Worm (Caenorhabditis elegans) whole organism, mixed stage, embryonic: ENCODE results near the gene Y69E1A.4.
"Not testable (repeated sequence)": the region's sequence is repeated elsewhere in the genome, so short reads cannot be mapped to it uniquely, and the experiment has no call there.

ENCODE experiments used
- bed-3 ChIP-seq: fragments of 200-800 bp; sonication (Bioruptor generic); optimal IDR thresholded peaks from 3 replicates; lab custom pipeline; 2018; ENCODE audit warnings: mild to moderate bottlenecking, missing genetic modification characterization, moderate library complexity, missing compliant biosample characterization
- blmp-1 ChIP-seq: fragments of 150-350 bp; optimal IDR thresholded peaks from 2 replicates; lab custom pipeline; 2014; ENCODE audit warnings: missing biosample characterization, missing genetic modification characterization
- ceh-39 ChIP-seq: fragments of 150-350 bp; optimal IDR thresholded peaks from 2 replicates; lab custom pipeline; 2014; ENCODE audit warnings: missing biosample characterization, missing genetic modification characterization
- ceh-43 ChIP-seq: fragments of 200-800 bp; sonication (Bioruptor generic); optimal IDR thresholded peaks from 2 replicates; lab custom pipeline; 2018; ENCODE audit warnings: mild to moderate bottlenecking, missing genetic modification characterization, moderate library complexity, missing compliant biosample characterization
- ceh-83 ChIP-seq: fragments of 200-800 bp; sonication (Bioruptor generic); optimal IDR thresholded peaks from 2 replicates; lab custom pipeline; 2018; ENCODE audit warnings: mild to moderate bottlenecking, missing genetic modification characterization, missing compliant biosample characterization
- ces-1 ChIP-seq: fragments of 150-350 bp; optimal IDR thresholded peaks from 2 replicates; lab custom pipeline; 2014; ENCODE audit warnings: missing biosample characterization, missing genetic modification reagents, missing genetic modification characterization
- cnd-1 ChIP-seq: fragments of 200-800 bp; sonication (Bioruptor generic); optimal IDR thresholded peaks from 2 replicates; lab custom pipeline; 2018; ENCODE audit warnings: mild to moderate bottlenecking, missing genetic modification characterization, missing compliant biosample characterization
- drap-1 ChIP-seq: fragments of 200-800 bp; sonication (Bioruptor generic); optimal IDR thresholded peaks from 3 replicates; lab custom pipeline; 2018; ENCODE audit warnings: mild to moderate bottlenecking, missing genetic modification characterization, missing compliant biosample characterization
- elt-3 ChIP-seq: fragments of 150-350 bp; optimal IDR thresholded peaks from 2 replicates; lab custom pipeline; 2014; ENCODE audit warnings: missing biosample characterization, missing genetic modification characterization
- flh-1 ChIP-seq: fragments of 200-800 bp; sonication (Bioruptor generic); optimal IDR thresholded peaks from 2 replicates; lab custom pipeline; 2018; ENCODE audit warnings: mild to moderate bottlenecking, missing genetic modification characterization, moderate library complexity, missing compliant biosample characterization
- ham-2 ChIP-seq: fragments of 200-800 bp; sonication (Bioruptor generic); optimal IDR thresholded peaks from 2 replicates; lab custom pipeline; 2018; ENCODE audit warnings: mild to moderate bottlenecking, missing genetic modification characterization, missing compliant biosample characterization
- hlh-1 ChIP-seq: fragments of 150-350 bp; optimal IDR thresholded peaks from 2 replicates; lab custom pipeline; 2014; ENCODE audit warnings: missing biosample characterization, missing genetic modification reagents, missing genetic modification characterization
- lin-13 ChIP-seq: fragments of 150-350 bp; optimal IDR thresholded peaks from 2 replicates; lab custom pipeline; 2014; ENCODE audit warnings: missing biosample characterization, missing genetic modification characterization
- lin-32 ChIP-seq: fragments of 200-800 bp; sonication (Bioruptor generic); optimal IDR thresholded peaks from 2 replicates; lab custom pipeline; 2018; ENCODE audit warnings: mild to moderate bottlenecking, missing genetic modification characterization, missing compliant biosample characterization
- lsy-2 ChIP-seq: fragments of 150-350 bp; optimal IDR thresholded peaks from 2 replicates; lab custom pipeline; 2014; ENCODE audit warnings: missing biosample characterization, missing genetic modification characterization
- mab-5 ChIP-seq: fragments of 150-350 bp; optimal IDR thresholded peaks from 2 replicates; lab custom pipeline; 2014; ENCODE audit warnings: missing biosample characterization, missing genetic modification characterization
- mls-2 ChIP-seq: sonication (generic microtip); optimal IDR thresholded peaks from 2 replicates; lab custom pipeline; 2016; ENCODE audit warnings: mild to moderate bottlenecking, missing genetic modification characterization, moderate library complexity, missing compliant biosample characterization
- nhr-12 ChIP-seq: fragments of 150-350 bp; optimal IDR thresholded peaks from 2 replicates; lab custom pipeline; 2014; ENCODE audit warnings: missing biosample characterization, missing genetic modification characterization
- nhr-2 ChIP-seq: fragments of 150-350 bp; optimal IDR thresholded peaks from 2 replicates; lab custom pipeline; 2014; ENCODE audit warnings: missing biosample characterization, missing genetic modification characterization
- nhr-237 ChIP-seq: fragments of 150-350 bp; optimal IDR thresholded peaks from 2 replicates; lab custom pipeline; 2014; ENCODE audit warnings: missing biosample characterization, missing genetic modification characterization
- nhr-76 ChIP-seq: sonication (generic microtip); optimal IDR thresholded peaks from 2 replicates; lab custom pipeline; 2017; ENCODE audit warnings: missing biosample characterization, missing genetic modification characterization
- pha-4 ChIP-seq: fragments of 150-350 bp; optimal IDR thresholded peaks from 2 replicates; lab custom pipeline; 2018; ENCODE audit warnings: missing biosample characterization, missing genetic modification reagents, missing genetic modification characterization
- snpc-4 ChIP-seq: fragments of 150-350 bp; optimal IDR thresholded peaks from 2 replicates; lab custom pipeline; 2014; ENCODE audit warnings: missing biosample characterization, missing genetic modification characterization
- sptf-1 ChIP-seq: sonication (generic microtip); optimal IDR thresholded peaks from 2 replicates; lab custom pipeline; 2017; ENCODE audit warnings: mild to moderate bottlenecking, missing genetic modification characterization, moderate library complexity, missing compliant biosample characterization
- tbx-8 ChIP-seq: fragments of 200-800 bp; sonication (Bioruptor generic); optimal IDR thresholded peaks from 2 replicates; lab custom pipeline; 2018; ENCODE audit warnings: mild to moderate bottlenecking, missing genetic modification characterization, moderate library complexity, missing compliant biosample characterization
- unc-120 ChIP-seq: sonication (generic microtip); optimal IDR thresholded peaks from 2 replicates; lab custom pipeline; 2017; ENCODE audit warnings: missing genetic modification characterization, missing compliant biosample characterization; ENCODE audit not compliant: poor library complexity, severe bottlenecking
- unc-39 ChIP-seq: fragments of 150-350 bp; optimal IDR thresholded peaks from 2 replicates; lab custom pipeline; 2014; ENCODE audit warnings: missing biosample characterization, missing genetic modification characterization
- zip-8 ChIP-seq: fragments of 150-350 bp; optimal IDR thresholded peaks from 2 replicates; lab custom pipeline; 2014; ENCODE audit warnings: missing biosample characterization, missing genetic modification characterization
- ztf-11 ChIP-seq: fragments of 150-350 bp; optimal IDR thresholded peaks from 2 replicates; lab custom pipeline; 2014; ENCODE audit warnings: missing biosample characterization, missing genetic modification characterization

The Y69E1A.4 gene

DNA sequence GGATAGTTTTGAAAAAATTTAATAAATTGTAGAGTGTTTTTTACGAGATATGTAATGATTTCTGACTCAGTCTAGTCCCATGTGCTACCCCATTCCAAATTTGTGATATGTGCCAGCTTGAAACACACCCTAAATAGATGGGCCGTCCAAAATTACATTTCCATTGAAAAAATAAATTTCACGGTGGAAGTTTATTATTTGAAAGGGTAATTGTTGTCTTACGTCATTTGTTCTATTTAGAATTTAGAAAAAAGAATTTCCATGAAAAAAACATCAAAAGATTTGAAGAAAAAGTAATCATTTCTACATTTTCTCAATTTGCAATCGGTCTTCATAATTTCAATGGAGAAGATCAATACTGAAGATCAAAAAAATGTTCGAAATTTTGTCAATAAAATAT is at the start of gene Y69E1A.4:
Y69E1A.4 (plus strand) TSS at position 301 of the 400 bp plus-strand sequence.
- not testable (repeated sequence) for TF ChIP-seq mls-2; blmp-1; pha-4 (tag; lab: Kevin White, UChicago)

DNA sequence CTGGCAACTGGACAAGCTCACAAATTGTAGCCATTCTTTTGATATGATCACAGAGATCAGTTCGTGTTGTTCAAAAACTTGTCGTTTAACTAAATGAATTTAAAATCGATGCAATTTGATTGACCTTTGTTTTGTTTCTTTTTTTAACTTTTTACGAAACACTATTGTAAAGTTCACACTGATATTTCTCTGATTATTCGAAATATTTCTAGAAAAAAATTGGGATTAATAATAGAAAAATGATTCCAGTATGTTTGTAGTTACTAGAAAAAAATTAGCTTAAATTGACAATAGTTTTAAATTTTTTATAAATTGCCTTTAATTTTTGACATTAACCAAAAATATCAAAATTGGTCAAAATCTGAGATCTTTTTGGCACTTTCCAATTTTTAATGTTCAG is 45.8 kb upstream of the Y69E1A.4 start, which contains the start of gene ZK596.2:
ZK596.2 (minus strand) TSS at position 101 of the 400 bp plus-strand sequence.
- no peak for TF ChIP-seq lsy-2 (tag; lab: Kevin White, UChicago)
- no peak for TF ChIP-seq ceh-43 (GFP tag; lab: Kevin White, UChicago)
- TF ChIP-seq nhr-12 (tag; lab: Kevin White, UChicago), result no peak
- no peak for TF ChIP-seq bed-3 (GFP tag; lab: Kevin White, UChicago)
- TF ChIP-seq sptf-1 (tag; lab: Kevin White, UChicago), result no peak

DNA sequence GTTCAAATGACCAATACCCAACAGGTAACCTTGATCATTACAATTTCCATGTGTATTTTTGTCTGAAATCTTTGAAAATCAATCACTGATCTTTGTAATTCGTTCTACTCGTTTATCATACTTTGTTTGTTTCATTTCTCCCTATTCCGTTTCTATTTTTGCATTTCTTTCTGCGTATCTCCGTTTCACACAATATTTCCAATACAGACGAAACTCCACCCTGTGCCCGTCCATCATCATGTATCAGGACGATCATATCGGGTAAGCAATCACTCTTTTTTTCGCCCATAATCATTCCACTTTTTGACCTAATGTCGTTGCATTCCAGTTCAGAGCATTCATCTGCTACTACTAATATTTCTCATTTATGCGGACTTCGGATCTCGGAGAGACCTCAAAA is 45.3 kb upstream of the Y69E1A.4 start, which contains the start of gene pyk-2:
pyk-2 (plus strand) TSS at position 206 of the 400 bp plus-strand sequence.
- TF ChIP-seq nhr-237 (tag; lab: Kevin White, UChicago) (no peak), sptf-1 (tag; lab: Kevin White, UChicago) (no peak), elt-3 (tag; lab: Kevin White, UChicago) (no peak), mab-5 (no peak), snpc-4 (tag; lab: Kevin White, UChicago) (no peak), ztf-11 (no peak), mls-2 (no peak), ham-2 (GFP tag; lab: Kevin White, UChicago) (no peak), ces-1 (GFP tag; lab: Kevin White, UChicago) (no peak), unc-120 (tag; lab: Kevin White, UChicago) (no peak), flh-1 (GFP tag; lab: Kevin White, UChicago) (no peak), lsy-2 (tag; lab: Kevin White, UChicago) (no peak), lin-13 (tag; lab: Kevin White, UChicago) (no peak), nhr-2 (tag; lab: Kevin White, UChicago) (no peak)
- TF ChIP-seq, all 35 proteins: peak for 0

ce11 chrIV:10913081-10913480 is 42.0 kb upstream of the Y69E1A.4 start, which contains the start of gene ZK593.2:
ZK593.2 (plus strand) TSS chrIV:10913381.
- no peak for TF ChIP-seq lsy-2 (tag; lab: Kevin White, UChicago)
- no peak for TF ChIP-seq nhr-76 (tag; lab: Kevin White, UChicago)
- no peak for TF ChIP-seq drap-1 (GFP tag; lab: Kevin White, UChicago)
- TF ChIP-seq ceh-39 (tag; lab: Kevin White, UChicago), result no peak
- TF ChIP-seq unc-39, result no peak
- TF ChIP-seq tbx-8 (GFP tag; lab: Kevin White, UChicago), result no peak
- TF ChIP-seq blmp-1, result no peak
- no peak for TF ChIP-seq nhr-237 (tag; lab: Kevin White, UChicago)
- no peak for TF ChIP-seq cnd-1

ce11 chrIV:10915388-10915787 is 39.7 kb upstream of the Y69E1A.4 start, which contains the start of gene ZK593.3:
ZK593.3 (plus strand) TSS chrIV:10915688.
- TF ChIP-seq ceh-39 (tag; lab: Kevin White, UChicago) (no peak), nhr-2 (tag; lab: Kevin White, UChicago) (no peak), lsy-2 (tag; lab: Kevin White, UChicago) (no peak), unc-120 (tag; lab: Kevin White, UChicago) (no peak), blmp-1 (no peak), ham-2 (GFP tag; lab: Kevin White, UChicago) (no peak), ceh-83 (GFP tag; lab: Kevin White, UChicago) (no peak), lin-13 (tag; lab: Kevin White, UChicago) (no peak), sptf-1 (tag; lab: Kevin White, UChicago) (no peak), flh-1 (GFP tag; lab: Kevin White, UChicago) (no peak), ceh-43 (GFP tag; lab: Kevin White, UChicago) (no peak), lin-32 (no peak), unc-39 (no peak), hlh-1 (tag; lab: Kevin White, UChicago) (no peak), nhr-237 (tag; lab: Kevin White, UChicago) (no peak), zip-8 (tag; lab: Kevin White, UChicago) (no peak), drap-1 (GFP tag; lab: Kevin White, UChicago) (no peak)

DNA sequence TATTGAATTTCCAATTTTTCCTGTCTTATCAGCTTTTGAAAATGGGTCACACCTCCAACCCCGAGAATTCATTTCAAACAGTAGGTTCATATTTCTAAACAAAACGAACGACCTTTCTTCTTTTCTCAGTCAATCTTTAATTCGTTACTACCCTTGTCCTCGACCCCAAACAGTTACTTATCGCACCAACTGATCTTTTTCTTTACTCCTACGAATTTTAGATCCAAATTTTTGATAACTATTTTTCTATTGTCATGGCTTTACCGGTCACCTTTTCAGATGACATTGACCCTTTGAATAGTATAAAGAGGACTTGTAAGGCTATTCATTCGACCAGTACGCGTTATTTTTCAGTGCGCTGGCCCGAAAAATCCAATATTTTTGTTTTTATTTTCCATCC is 38.9 kb upstream of the Y69E1A.4 start:
- TF ChIP-seq snpc-4 (tag; lab: Kevin White, UChicago), result no peak
- TF ChIP-seq nhr-76 (tag; lab: Kevin White, UChicago), result no peak
- TF ChIP-seq lsy-2 (tag; lab: Kevin White, UChicago), result no peak
- TF ChIP-seq unc-39, result no peak
- no peak for TF ChIP-seq flh-1 (GFP tag; lab: Kevin White, UChicago)
- no peak for TF ChIP-seq elt-3 (tag; lab: Kevin White, UChicago)
- TF ChIP-seq sptf-1 (tag; lab: Kevin White, UChicago), result no peak
- TF ChIP-seq hlh-1 (tag; lab: Kevin White, UChicago), result no peak
- TF ChIP-seq nhr-12 (tag; lab: Kevin White, UChicago), result no peak
- no peak for TF ChIP-seq cnd-1
- TF ChIP-seq unc-120 (tag; lab: Kevin White, UChicago), result no peak
- TF ChIP-seq pha-4 (tag; lab: Kevin White, UChicago), result no peak
- TF ChIP-seq bed-3 (GFP tag; lab: Kevin White, UChicago), result no peak
- no peak for TF ChIP-seq lin-13 (tag; lab: Kevin White, UChicago)
